Worm (Caenorhabditis elegans) whole organism, L2 larva: ENCODE results near the gene T08G2.2.

Source experiments
- Y55F3AM.14 ChIP-seq: fragments of 200-800 bp; sonication (Bioruptor generic); optimal IDR thresholded peaks from 2 replicates; lab custom pipeline; 2018; ENCODE audit warnings: mild to moderate bottlenecking, missing genetic modification characterization, missing compliant biosample characterization
- lsy-2 ChIP-seq, 2 experiments: fragments of 150-350 bp in 1 of 2; sonication (generic microtip) in 1 of 2; optimal IDR thresholded peaks; 2 replicates each; lab custom pipeline; 2014 to 2017; ENCODE audit warnings: missing biosample characterization in 2 of 2, missing genetic modification characterization in 2 of 2
- nhr-11 ChIP-seq: fragments of 150-350 bp; optimal IDR thresholded peaks from 2 replicates; lab custom pipeline; 2014; ENCODE audit warnings: missing biosample characterization, missing genetic modification characterization
- nhr-237 ChIP-seq: fragments of 150-350 bp; optimal IDR thresholded peaks from 2 replicates; lab custom pipeline; 2014; ENCODE audit warnings: missing biosample characterization, missing genetic modification characterization
- nhr-25 ChIP-seq: fragments of 150-350 bp; sonication (generic microtip); optimal IDR thresholded peaks from 3 replicates; lab custom pipeline; 2014; ENCODE audit warnings: missing biosample characterization, missing genetic modification characterization
- unc-62 ChIP-seq: fragments of 150-350 bp; optimal IDR thresholded peaks from 2 replicates; lab custom pipeline; 2014; ENCODE audit warnings: missing biosample characterization, missing genetic modification reagents, missing genetic modification characterization

DNA sequence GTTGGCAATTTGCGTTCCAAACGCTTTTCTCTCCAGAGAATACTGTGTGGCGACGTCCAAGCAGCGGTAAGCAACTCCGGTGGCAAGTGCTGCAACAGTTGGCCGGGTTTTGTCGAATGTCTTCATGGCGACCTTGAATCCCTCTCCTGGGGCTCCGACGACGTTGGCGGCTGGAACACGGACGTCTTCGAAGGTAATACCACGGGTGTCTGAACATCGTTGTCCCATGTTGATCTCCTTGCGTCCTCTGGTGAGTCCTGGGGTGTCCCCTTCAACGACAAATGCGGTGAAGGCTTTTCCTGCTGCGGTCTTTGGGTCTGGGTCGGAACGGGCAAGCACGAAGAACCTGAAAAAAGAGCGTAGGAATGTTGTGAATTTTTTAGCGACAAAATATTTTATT is 6.6 kb upstream of the T08G2.2 start:
- TF ChIP-seq unc-62 (GFP tag; lab: Kevin White, UChicago) (no peak), nhr-25 (tag; lab: Kevin White, UChicago) (no peak), lsy-2 (tag; optimal IDR thresholded peaks at IDR 0.05; lab: Kevin White, UChicago) (no peak), nhr-237 (tag; lab: Kevin White, UChicago) (no peak), nhr-11 (tag; lab: Kevin White, UChicago) (no peak), Y55F3AM.14 (GFP tag; lab: Kevin White, UChicago) (no peak)
